Fruit fly (Drosophila melanogaster) whole organism, embryonic: ENCODE measurements around the gene tup.

ENCODE experiments used
- Atf3 ChIP-seq: fragments of 200-800 bp; sonication (Bioruptor generic); optimal IDR thresholded peaks from 3 replicates; lab custom pipeline; 2016; ENCODE audit warnings: missing biosample characterization, missing genetic modification characterization
- BtbVII ChIP-seq: fragments of 200-800 bp; sonication (Bioruptor generic); optimal IDR thresholded peaks from 3 replicates; lab custom pipeline; 2017; ENCODE audit warnings: missing biosample characterization, mild to moderate bottlenecking, missing genetic modification characterization
- CG1024 ChIP-seq: fragments of 200-800 bp; sonication (Bioruptor generic); IDR thresholded peaks from 2 replicates; pipeline ENCODE4 v1.3.6; 2022; ENCODE audit warnings: missing biosample characterization, missing genetic modification characterization
- CG12155 ChIP-seq: fragments of 200-800 bp; sonication (Bioruptor generic); optimal IDR thresholded peaks from 3 replicates; lab custom pipeline; 2016; ENCODE audit warnings: missing biosample characterization, missing genetic modification characterization
- CG13424 ChIP-seq: fragments of 200-800 bp; sonication (Bioruptor generic); optimal IDR thresholded peaks from 2 replicates; lab custom pipeline; 2019; ENCODE audit warnings: missing biosample characterization, mild to moderate bottlenecking, missing genetic modification characterization, moderate library complexity
- CG14710 ChIP-seq: fragments of 200-800 bp; sonication (Bioruptor generic); optimal IDR thresholded peaks from 3 replicates; lab custom pipeline; 2019; ENCODE audit warnings: missing biosample characterization, mild to moderate bottlenecking, missing genetic modification characterization, moderate library complexity
- CG14965 ChIP-seq: fragments of 200-800 bp; sonication (Bioruptor generic); optimal IDR thresholded peaks from 2 replicates; lab custom pipeline; 2016; ENCODE audit warnings: missing biosample characterization, missing genetic modification characterization, borderline replicate concordance
- CG1602 ChIP-seq: fragments of 200-800 bp; sonication (Bioruptor generic); optimal IDR thresholded peaks from 3 replicates; lab custom pipeline; 2016; ENCODE audit warnings: missing biosample characterization, missing genetic modification characterization
- CG1603 ChIP-seq: fragments of 200-800 bp; sonication (Bioruptor generic); optimal IDR thresholded peaks from 2 replicates; lab custom pipeline; 2019; ENCODE audit warnings: missing biosample characterization, mild to moderate bottlenecking, missing genetic modification characterization, moderate library complexity
- CG17328 ChIP-seq: fragments of 200-800 bp; sonication (Bioruptor generic); IDR thresholded peaks from 2 replicates; pipeline ENCODE4 v1.3.6; 2022; ENCODE audit warnings: missing biosample characterization, missing genetic modification characterization
- CG18262 ChIP-seq: fragments of 200-800 bp; optimal IDR thresholded peaks from 3 replicates; lab custom pipeline; 2019; ENCODE audit warnings: missing biosample characterization, mild to moderate bottlenecking, missing genetic modification characterization, moderate library complexity
- CG18599 ChIP-seq: fragments of 200-800 bp; sonication (Bioruptor generic); optimal IDR thresholded peaks from 3 replicates; lab custom pipeline; 2017; ENCODE audit warnings: missing biosample characterization, missing genetic modification characterization, mild to moderate bottlenecking, moderate library complexity, missing genetic modification reagents
- CG2120 ChIP-seq: fragments of 200-800 bp; sonication (Bioruptor generic); optimal IDR thresholded peaks from 3 replicates; lab custom pipeline; 2016; ENCODE audit warnings: missing biosample characterization, missing genetic modification characterization
- CG2678 ChIP-seq: fragments of 200-800 bp; sonication (Bioruptor generic); optimal IDR thresholded peaks from 3 replicates; lab custom pipeline; 2019; ENCODE audit warnings: missing biosample characterization, mild to moderate bottlenecking, missing genetic modification characterization, moderate library complexity
- CG31224 ChIP-seq: fragments of 200-800 bp; sonication (Bioruptor generic); IDR thresholded peaks from 2 replicates; pipeline ENCODE4 v1.3.6; 2022; ENCODE audit warnings: missing biosample characterization, missing genetic modification characterization
- CG31441 ChIP-seq: fragments of 200-800 bp; sonication (Bioruptor generic); IDR thresholded peaks from 2 replicates; pipeline ENCODE4 v1.3.6; 2022; ENCODE audit warnings: missing biosample characterization, missing genetic modification characterization
- CG32772 ChIP-seq: fragments of 200-800 bp; sonication (Bioruptor generic); IDR thresholded peaks from 2 replicates; pipeline ENCODE4 v1.3.6; 2022; ENCODE audit warnings: missing biosample characterization, missing genetic modification characterization
- CG3995 ChIP-seq: fragments of 200-800 bp; sonication (Bioruptor generic); optimal IDR thresholded peaks from 3 replicates; lab custom pipeline; 2016; ENCODE audit warnings: missing biosample characterization, missing genetic modification characterization
- CG7839 ChIP-seq: fragments of 200-800 bp; sonication (Bioruptor generic); optimal IDR thresholded peaks from 3 replicates; lab custom pipeline; 2018; ENCODE audit warnings: missing biosample characterization, mild to moderate bottlenecking, missing genetic modification characterization, moderate library complexity
- CG8388 ChIP-seq: fragments of 200-800 bp; sonication (Bioruptor generic); optimal IDR thresholded peaks from 2 replicates; lab custom pipeline; 2019; ENCODE audit warnings: missing biosample characterization, mild to moderate bottlenecking, missing genetic modification characterization, moderate library complexity
- CG8924 ChIP-seq: fragments of 200-800 bp; optimal IDR thresholded peaks from 3 replicates; lab custom pipeline; 2019; ENCODE audit warnings: missing biosample characterization, mild to moderate bottlenecking, missing genetic modification characterization, moderate library complexity
- CG9609 ChIP-seq: fragments of 200-800 bp; sonication (Bioruptor generic); optimal IDR thresholded peaks from 3 replicates; lab custom pipeline; 2016; ENCODE audit warnings: missing biosample characterization, missing genetic modification characterization
- CG9817 ChIP-seq: fragments of 200-800 bp; sonication (Bioruptor generic); optimal IDR thresholded peaks from 2 replicates; lab custom pipeline; 2018; ENCODE audit warnings: missing biosample characterization, mild to moderate bottlenecking, missing genetic modification characterization, moderate library complexity
- Camta ChIP-seq: fragments of 200-800 bp; sonication (Bioruptor generic); optimal IDR thresholded peaks from 2 replicates; lab custom pipeline; 2016; ENCODE audit warnings: missing biosample characterization, missing genetic modification characterization
- E2f1 ChIP-seq: fragments of 200-800 bp; sonication (Bioruptor generic); IDR thresholded peaks from 2 replicates; pipeline ENCODE4 v1.3.6; 2022; ENCODE audit warnings: missing biosample characterization, missing genetic modification characterization
- Med ChIP-seq: fragments of 200-800 bp; sonication (Bioruptor generic); peaks from one replicate; lab custom pipeline; 2016; ENCODE audit warnings: missing biosample characterization, missing genetic modification characterization, mild to moderate bottlenecking, inconsistent platforms, moderate library complexity
- Opbp ChIP-seq: fragments of 200-800 bp; sonication (Bioruptor generic); IDR thresholded peaks from 3 replicates; pipeline ENCODE4 v1.3.6; 2022; ENCODE audit warnings: missing biosample characterization, missing genetic modification characterization; ENCODE audit not compliant: partially characterized antibody
- Poxn ChIP-seq: fragments of 200-800 bp; sonication (Bioruptor generic); IDR thresholded peaks from 2 replicates; pipeline ENCODE4 v1.3.6; 2022; ENCODE audit warnings: missing biosample characterization, missing genetic modification characterization
- Rx ChIP-seq: fragments of 200-800 bp; sonication (Bioruptor generic); IDR thresholded peaks from 2 replicates; pipeline ENCODE4 v1.3.6; 2022; ENCODE audit warnings: missing biosample characterization, missing genetic modification characterization
- Sin3A ChIP-seq: fragments of >200 bp; optimal IDR thresholded peaks from 2 replicates; lab custom pipeline; 2018
- Sox100B ChIP-seq: fragments of 200-800 bp; sonication (Bioruptor generic); optimal IDR thresholded peaks from 3 replicates; lab custom pipeline; 2018; ENCODE audit warnings: missing biosample characterization, mild to moderate bottlenecking, missing genetic modification characterization
- Tbp ChIP-seq: fragments of >200 bp; optimal IDR thresholded peaks from 2 replicates; lab custom pipeline; 2018; ENCODE audit warnings: missing biosample characterization, missing genetic modification characterization
- ab ChIP-seq: fragments of 200-800 bp; sonication (Bioruptor generic); optimal IDR thresholded peaks from 2 replicates; lab custom pipeline; 2016; ENCODE audit warnings: missing biosample characterization, missing genetic modification characterization
- ap ChIP-seq: fragments of 200-800 bp; sonication (Bioruptor generic); IDR thresholded peaks from 2 replicates; pipeline ENCODE4 v1.3.6; 2022; ENCODE audit warnings: missing biosample characterization, missing genetic modification characterization
- bcd ChIP-seq: fragments of 200-800 bp; sonication (Bioruptor generic); optimal IDR thresholded peaks from 2 replicates; lab custom pipeline; 2017; ENCODE audit warnings: missing biosample characterization, mild to moderate bottlenecking, missing genetic modification characterization
- dmrt99B ChIP-seq: fragments of 200-800 bp; sonication (Bioruptor generic); optimal IDR thresholded peaks from 2 replicates; lab custom pipeline; 2018; ENCODE audit warnings: missing biosample characterization, mild to moderate bottlenecking, missing genetic modification characterization, moderate library complexity
- dpn ChIP-seq, 2 experiments: fragments of 200-800 bp; sonication (Bioruptor generic); optimal IDR thresholded peaks; 3 replicates each; lab custom pipeline; 2016; ENCODE audit warnings: missing biosample characterization in 2 of 2, missing genetic modification characterization in 2 of 2
- ems ChIP-seq: fragments of 200-800 bp; sonication (Bioruptor generic); optimal IDR thresholded peaks from 3 replicates; lab custom pipeline; 2016; ENCODE audit warnings: missing biosample characterization, missing genetic modification characterization
- gce ChIP-seq: fragments of 200-800 bp; sonication (Bioruptor generic); IDR thresholded peaks from 3 replicates; pipeline ENCODE4 v1.3.6; 2022; ENCODE audit warnings: missing biosample characterization, missing genetic modification characterization
- gem ChIP-seq: fragments of 200-800 bp; sonication (Bioruptor generic); optimal IDR thresholded peaks from 2 replicates; lab custom pipeline; 2019; ENCODE audit warnings: missing biosample characterization, mild to moderate bottlenecking, missing genetic modification characterization, moderate library complexity
- ind ChIP-seq: fragments of 200-800 bp; sonication (Bioruptor generic); optimal IDR thresholded peaks from 3 replicates; lab custom pipeline; 2016; ENCODE audit warnings: missing biosample characterization, missing genetic modification characterization
- klu ChIP-seq: fragments of 200-800 bp; sonication (Bioruptor generic); IDR thresholded peaks from 2 replicates; pipeline ENCODE4 v1.3.6; 2022; ENCODE audit warnings: missing biosample characterization, missing genetic modification characterization
- lab ChIP-seq: fragments of 200-800 bp; sonication (Bioruptor generic); optimal IDR thresholded peaks from 3 replicates; lab custom pipeline; 2017; ENCODE audit warnings: missing biosample characterization, missing genetic modification characterization, mild to moderate bottlenecking, moderate library complexity, missing genetic modification reagents
- lola ChIP-seq, 3 experiments: fragments of >200 bp in 2 of 3; fragments of 200-800 bp in 1 of 3; sonication (Bioruptor generic) in 1 of 3; optimal IDR thresholded peaks; 2 replicates each; lab custom pipeline; 2017 to 2019; ENCODE audit warnings: missing biosample characterization in 3 of 3, missing genetic modification characterization in 3 of 3, mild to moderate bottlenecking in 1 of 3, moderate library complexity in 1 of 3
- nom ChIP-seq: fragments of 200-800 bp; sonication (Bioruptor generic); optimal IDR thresholded peaks from 2 replicates; lab custom pipeline; 2017; ENCODE audit warnings: missing biosample characterization, missing genetic modification characterization, mild to moderate bottlenecking, moderate library complexity, missing genetic modification reagents
- ranshi ChIP-seq: fragments of 200-800 bp; sonication (Bioruptor generic); IDR thresholded peaks from 2 replicates; pipeline ENCODE4 v1.3.6; 2022; ENCODE audit warnings: missing biosample characterization, missing genetic modification characterization
- scrt ChIP-seq: fragments of 200-800 bp; sonication (Bioruptor generic); optimal IDR thresholded peaks from 2 replicates; lab custom pipeline; 2018; ENCODE audit warnings: missing biosample characterization, mild to moderate bottlenecking, missing genetic modification characterization, moderate library complexity
- slp2 ChIP-seq: fragments of 200-800 bp; sonication (Bioruptor generic); optimal IDR thresholded peaks from 2 replicates; lab custom pipeline; 2016; ENCODE audit warnings: missing biosample characterization, missing genetic modification characterization
- tll ChIP-seq, 2 experiments: fragments of 200-800 bp in 1 of 2; fragments of >200 bp in 1 of 2; sonication (Bioruptor generic) in 1 of 2; optimal IDR thresholded peaks; 2 replicates each; lab custom pipeline; 2017 to 2019; ENCODE audit warnings: missing biosample characterization in 2 of 2, missing genetic modification characterization in 2 of 2, mild to moderate bottlenecking in 1 of 2, moderate library complexity in 1 of 2
- unc-4 ChIP-seq: fragments of 200-800 bp; sonication (Bioruptor generic); IDR thresholded peaks from 2 replicates; pipeline ENCODE4 v1.3.6; 2022; ENCODE audit warnings: missing biosample characterization, missing genetic modification characterization; ENCODE audit not compliant: partially characterized antibody
- zfh2 ChIP-seq: fragments of 200-800 bp; sonication (Bioruptor generic); optimal IDR thresholded peaks from 2 replicates; lab custom pipeline; 2016; ENCODE audit warnings: missing biosample characterization, missing genetic modification characterization

The tup gene

DNA sequence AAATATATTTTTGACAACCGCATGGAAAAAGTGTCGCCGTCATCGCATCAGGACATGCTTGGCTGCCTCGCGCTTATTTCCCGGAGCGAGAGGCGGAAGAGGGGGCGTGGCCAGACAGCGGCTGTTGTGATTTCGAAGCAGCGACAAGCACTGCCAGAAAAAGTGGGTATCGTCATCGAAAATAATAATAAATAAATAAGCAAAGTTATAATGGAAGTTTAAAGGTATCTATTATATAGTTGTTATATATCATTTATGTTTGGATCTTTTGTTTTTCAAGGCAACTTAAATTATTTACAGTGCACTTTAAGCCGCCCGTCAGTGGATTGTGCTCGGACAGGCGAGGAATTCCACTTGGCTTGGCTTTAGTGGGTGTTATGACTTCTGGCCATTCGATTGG is 8.2 kb upstream of the tup start (continued):
- peak; percentile 57 for TF ChIP-seq gem
- TF ChIP-seq ap: no peak
- no peak for TF ChIP-seq Opbp (GFP tag; lab: Robert Waterston, UW)
- TF ChIP-seq unc-4 (GFP tag; lab: Robert Waterston, UW): no peak
- TF ChIP-seq gce (GFP tag; lab: Robert Waterston, UW): no peak
- TF ChIP-seq Atf3 (GFP tag; lab: Kevin White, UChicago): no peak
- TF ChIP-seq tll (GFP tag; optimal IDR thresholded peaks at IDR 0.05; lab: Kevin White, UChicago): no peak
- no peak for TF ChIP-seq Sox100B (GFP tag; lab: Kevin White, UChicago)
- no peak for TF ChIP-seq nom
- TF ChIP-seq BtbVII: no peak
- peak; percentile 13 for TF ChIP-seq lab (GFP tag; lab: Kevin White, UChicago)
- TF ChIP-seq ranshi (GFP tag; lab: Robert Waterston, UW): peak; percentile 11; the same call in 1 of the 2 replicates
- peak; percentile 35 for TF ChIP-seq CG13424 (tag; lab: Kevin White, UChicago)
- no peak for TF ChIP-seq Camta (GFP tag; lab: Kevin White, UChicago)
- TF ChIP-seq dpn (GFP tag; optimal IDR thresholded peaks at IDR 0.05; lab: Kevin White, UChicago): no peak
- TF ChIP-seq CG7839 (tag; lab: Kevin White, UChicago): peak; percentile 7
- peak; percentile 18 for TF ChIP-seq CG2678 (tag; lab: Kevin White, UChicago)
- TF ChIP-seq Tbp (GFP tag; lab: Kevin White, UChicago): no peak
- TF ChIP-seq CG8388 (GFP tag; lab: Kevin White, UChicago): peak; percentile 17
- no peak for TF ChIP-seq CG9817
- TF ChIP-seq ems (GFP tag; lab: Kevin White, UChicago): no peak
- TF ChIP-seq ab (GFP tag; lab: Kevin White, UChicago): no peak
- TF ChIP-seq CG14965 (GFP tag; lab: Kevin White, UChicago): no peak
- peak; percentile 18 for TF ChIP-seq CG14710 (tag; lab: Kevin White, UChicago)
- no peak for TF ChIP-seq CG18599 (GFP tag; lab: Kevin White, UChicago)
- TF ChIP-seq CG31441 (GFP tag; lab: Robert Waterston, UW): no peak
- no peak for TF ChIP-seq Rx (GFP tag; lab: Robert Waterston, UW)
- no peak for TF ChIP-seq zfh2 (GFP tag; lab: Kevin White, UChicago)
- TF ChIP-seq CG12155: no peak
- TF ChIP-seq CG8924 (tag; lab: Kevin White, UChicago): peak; percentile 5
- TF ChIP-seq bcd (GFP tag; lab: Kevin White, UChicago): no peak
- TF ChIP-seq lola (GFP tag; optimal IDR thresholded peaks at IDR 0.05; lab: Kevin White, UChicago): peak in 1 of 3 experiments; percentile 32
- peak; percentile 12 for TF ChIP-seq CG1603 (tag; lab: Kevin White, UChicago)
- no peak for TF ChIP-seq CG2120 (GFP tag; lab: Kevin White, UChicago)
- peak; percentile 31 for TF ChIP-seq CG18262 (tag; lab: Kevin White, UChicago)
- TF ChIP-seq dmrt99B: peak; percentile 16
- no peak for TF ChIP-seq ind
- peak; percentile 33 for TF ChIP-seq Med (GFP tag; lab: Kevin White, UChicago)
- TF ChIP-seq CG9609 (GFP tag; lab: Kevin White, UChicago): no peak
- TF ChIP-seq CG31224 (GFP tag; lab: Robert Waterston, UW): no peak
- TF ChIP-seq CG1602 (GFP tag; lab: Kevin White, UChicago): no peak
- no peak for TF ChIP-seq CG1024 (GFP tag; lab: Robert Waterston, UW)
- TF ChIP-seq E2f1 (GFP tag; lab: Robert Waterston, UW): no peak
- TF ChIP-seq slp2 (GFP tag; lab: Kevin White, UChicago): no peak
- no peak for TF ChIP-seq scrt
- TF ChIP-seq CG32772 (GFP tag; lab: Robert Waterston, UW): no peak
- no peak for TF ChIP-seq klu (GFP tag; lab: Robert Waterston, UW)
- TF ChIP-seq CG17328 (GFP tag; lab: Robert Waterston, UW): 0 out of 2 replicates have a peak, but pooled peaks have one; percentile 19
- no peak for TF ChIP-seq Sin3A (lab: Kevin White, UChicago)
- TF ChIP-seq CG3995 (GFP tag; lab: Kevin White, UChicago): no peak
- no peak for TF ChIP-seq Poxn
